Fruit fly (Drosophila melanogaster): ENCODE results near the gene app.
A peak's percentile ranks its signal among the peaks of the same experiment; 100 is the strongest.

app gene

DNA sequence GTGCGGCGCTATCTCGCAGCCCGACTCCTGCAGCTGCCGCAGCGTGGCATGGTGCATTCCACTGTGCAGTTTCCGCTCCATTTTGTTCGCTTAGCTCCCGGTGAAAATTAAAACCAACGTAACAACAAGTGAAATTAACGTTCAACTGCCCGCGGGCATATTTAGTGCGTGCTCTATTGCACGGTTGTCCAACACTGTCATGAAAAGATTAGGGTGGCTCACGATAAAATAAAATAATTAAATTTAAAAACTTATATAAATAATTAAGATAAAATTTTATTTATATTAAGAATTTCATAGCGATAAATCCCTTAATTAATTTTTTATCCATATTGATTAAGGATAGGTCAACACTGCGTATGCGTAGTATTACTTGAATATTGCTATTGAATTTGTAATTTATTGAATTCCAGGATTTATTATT lies 4.6 kb upstream of the app start, which contains the start of gene Pbgs (continued):
- TF ChIP-seq lmd (GFP tag; IDR thresholded peaks at IDR 0.05) (peak; percentile 14; the same call in 1 of the 2 replicates), CG18476 (GFP tag; optimal IDR thresholded peaks at IDR 0.05) (no peak), caup (GFP tag; optimal IDR thresholded peaks at IDR 0.05; ENCODE audit: severe bottlenecking) (peak; percentile 34), disco-r (GFP tag; optimal IDR thresholded peaks at IDR 0.05) (no peak), CG2889 (GFP tag; IDR thresholded peaks at IDR 0.05) (no peak), Max (GFP tag; optimal IDR thresholded peaks at IDR 0.05) (no peak), nom (GFP tag; optimal IDR thresholded peaks at IDR 0.05) (peak; percentile 38), toy (GFP tag; IDR thresholded peaks at IDR 0.05) (no peak), CG6689 (GFP tag; IDR thresholded peaks at IDR 0.05) (peak; percentile 40; the same call in 1 of the 2 replicates), CG17829 (tag; optimal IDR thresholded peaks at IDR 0.05) (peak; percentile 85), lbe (GFP tag; optimal IDR thresholded peaks at IDR 0.05) (peak; percentile 38), CG32772 (GFP tag; IDR thresholded peaks at IDR 0.05) (no peak), CG12391 (tag; optimal IDR thresholded peaks at IDR 0.05) (peak; percentile 52), grau (tag; optimal IDR thresholded peaks at IDR 0.05) (peak; percentile 36), zen2 (GFP tag; IDR thresholded peaks at IDR 0.05; ENCODE audit: partially characterized antibody) (no peak), bcd (GFP tag; optimal IDR thresholded peaks at IDR 0.05) (no peak), CG17802 (tag; optimal IDR thresholded peaks at IDR 0.05) (no peak), CG1832 (GFP tag; optimal IDR thresholded peaks at IDR 0.05) (no peak), dpn (GFP tag; optimal IDR thresholded peaks at IDR 0.05) (no peak), jigr1 (GFP tag; IDR thresholded peaks at IDR 0.05) (no peak), CHES-1-like (GFP tag; optimal IDR thresholded peaks at IDR 0.05) (no peak), PHDP (tag; optimal IDR thresholded peaks at IDR 0.05) (peak; percentile 27), CG10366 (GFP tag; IDR thresholded peaks at IDR 0.05) (0 out of 2 replicates have a peak, but pooled peaks have one; percentile 7), CG14710 (tag; optimal IDR thresholded peaks at IDR 0.05) (peak; percentile 22), Fer2 (tag; optimal IDR thresholded peaks at IDR 0.05) (peak; percentile 32), Fer1 (GFP tag; optimal IDR thresholded peaks at IDR 0.05) (peak; percentile 69), Hmr (GFP tag; optimal IDR thresholded peaks at IDR 0.05) (peak; percentile 47), CG11456 (GFP tag; IDR thresholded peaks at IDR 0.05) (0 out of 3 replicates have a peak, but pooled peaks have one; percentile 3), sqz (GFP tag; optimal IDR thresholded peaks at IDR 0.05) (peak; percentile 28), CG4854 (GFP tag; optimal IDR thresholded peaks at IDR 0.05) (no peak), kah (GFP tag; optimal IDR thresholded peaks at IDR 0.05) (peak; percentile 38), prd (optimal IDR thresholded peaks at IDR 0.05) (no peak), prd (GFP tag; IDR thresholded peaks at IDR 0.05) (peak; percentile 50; the same call in 1 of the 3 replicates), trem (tag; optimal IDR thresholded peaks at IDR 0.05) (peak; percentile 67), CG17361 (GFP tag; IDR thresholded peaks at IDR 0.05) (peak; percentile 76), CG12299 (tag; optimal IDR thresholded peaks at IDR 0.05) (peak; percentile 22), MTF-1 (GFP tag; optimal IDR thresholded peaks at IDR 0.05; ENCODE audit: borderline replicate concordance) (peak; percentile 33), CG31441 (GFP tag; IDR thresholded peaks at IDR 0.05) (peak; percentile 68), Kr (GFP tag; optimal IDR thresholded peaks at IDR 0.05) (no peak), CG1233 (GFP tag; optimal IDR thresholded peaks at IDR 0.05) (peak; percentile 44), dmrt11E (tag; optimal IDR thresholded peaks at IDR 0.05) (peak; percentile 24), CG11093 (GFP tag; IDR thresholded peaks at IDR 0.05) (no peak), CG15601 (tag; optimal IDR thresholded peaks at IDR 0.05) (peak; percentile 10), Pdp1 (GFP tag; optimal IDR thresholded peaks at IDR 0.05) (peak in 1 of 2 experiments; percentile 72), HHEX (GFP tag; optimal IDR thresholded peaks at IDR 0.05) (peak; percentile 59), Bgb (GFP tag; IDR thresholded peaks at IDR 0.05; ENCODE audit: partially characterized antibody) (peak; percentile 24; the same call in 1 of the 2 replicates), schlank (tag; optimal IDR thresholded peaks at IDR 0.05) (no peak), Dek (tag; optimal IDR thresholded peaks at IDR 0.05) (peak; percentile 2), nmo (GFP tag; optimal IDR thresholded peaks at IDR 0.05) (peak; percentile 69)

Measured in whole organism, embryonic.